Worm (Caenorhabditis elegans) whole organism, L2 larva: ENCODE measurements around the gene srh-213.

Experiments used
- elt-3 ChIP-seq: sonication (generic microtip); optimal IDR thresholded peaks from 2 replicates; lab custom pipeline; 2017; ENCODE audit warnings: missing biosample characterization, missing genetic modification characterization
- lin-13 ChIP-seq: fragments of 150-350 bp; optimal IDR thresholded peaks from 2 replicates; lab custom pipeline; 2014; ENCODE audit warnings: missing biosample characterization, missing genetic modification reagents, missing genetic modification characterization
- nhr-237 ChIP-seq: fragments of 150-350 bp; optimal IDR thresholded peaks from 2 replicates; lab custom pipeline; 2014; ENCODE audit warnings: missing biosample characterization, missing genetic modification characterization
- unc-39 ChIP-seq: fragments of 150-350 bp; optimal IDR thresholded peaks from 2 replicates; lab custom pipeline; 2014; ENCODE audit warnings: missing biosample characterization, missing genetic modification characterization

- TF ChIP-seq unc-39 (tag; lab: Kevin White, UChicago), result no peak
- TF ChIP-seq nhr-237 (tag; lab: Kevin White, UChicago), result no peak
- no peak for TF ChIP-seq lin-13 (GFP tag; lab: Kevin White, UChicago)
- TF ChIP-seq elt-3 (tag; lab: Kevin White, UChicago), result no peak
Observed at ce11 chrV:3611654-3612053, 16.8 kb upstream of the srh-213 start, which contains the start of gene T22F3.10.
